Worm (Caenorhabditis elegans) whole organism, L1 larva: ENCODE measurements around the gene C05D12.7.

Source experiments
- ama-1 ChIP-seq: fragments of 150-350 bp; optimal IDR thresholded peaks from 2 replicates; lab custom pipeline; 2014
- ceh-82 ChIP-seq, 3 experiments: fragments of 150-350 bp in 1 of 3; sonication (generic microtip) in 2 of 3; optimal IDR thresholded peaks; 2 replicates each; lab custom pipeline; 2014 to 2017; ENCODE audit warnings: missing biosample characterization in 3 of 3, missing genetic modification characterization in 3 of 3
- egl-13 ChIP-seq: sonication (generic microtip); optimal IDR thresholded peaks from 2 replicates; lab custom pipeline; 2016; ENCODE audit warnings: missing genotype, missing genetic modification reagents, missing genetic modification characterization, missing compliant biosample characterization
- egl-27 ChIP-seq, 2 experiments: fragments of 150-350 bp in 1 of 2; sonication (generic microtip); optimal IDR thresholded peaks; 3 replicates each; lab custom pipeline; 2017 to 2018; ENCODE audit warnings: missing biosample characterization in 2 of 2, missing genetic modification characterization in 2 of 2, missing genetic modification reagents in 2 of 2
- fos-1 ChIP-seq: fragments of 150-350 bp; optimal IDR thresholded peaks from 2 replicates; lab custom pipeline; 2014; ENCODE audit warnings: missing biosample characterization, missing genetic modification characterization
- jun-1 ChIP-seq: fragments of 150-350 bp; optimal IDR thresholded peaks from 2 replicates; lab custom pipeline; 2014; ENCODE audit warnings: missing biosample characterization, missing genetic modification reagents, missing genetic modification characterization
- mdl-1 ChIP-seq, 2 experiments: fragments of 150-350 bp; optimal IDR thresholded peaks; 2 replicates each; lab custom pipeline; 2014 to 2017; ENCODE audit warnings: missing biosample characterization in 2 of 2, missing genetic modification characterization in 2 of 2, inconsistent platforms in 1 of 2
- mep-1 ChIP-seq: fragments of 150-350 bp; optimal IDR thresholded peaks from 2 replicates; lab custom pipeline; 2014; ENCODE audit warnings: missing biosample characterization, missing genetic modification characterization
- snpc-4 ChIP-seq: fragments of 150-350 bp; optimal IDR thresholded peaks from 2 replicates; lab custom pipeline; 2014; ENCODE audit warnings: missing biosample characterization, missing genetic modification characterization
- tbx-2 ChIP-seq: sonication (generic microtip); optimal IDR thresholded peaks from 2 replicates; lab custom pipeline; 2016; ENCODE audit warnings: missing genetic modification characterization, missing compliant biosample characterization
- tlp-1 ChIP-seq: fragments of 150-350 bp; optimal IDR thresholded peaks from 2 replicates; lab custom pipeline; 2014; ENCODE audit warnings: missing biosample characterization, missing genetic modification characterization
- zag-1 ChIP-seq: fragments of 150-350 bp; optimal IDR thresholded peaks from 2 replicates; lab custom pipeline; 2014; ENCODE audit warnings: missing biosample characterization, missing genetic modification characterization
- ztf-11 ChIP-seq, 2 experiments: sonication (generic microtip); optimal IDR thresholded peaks; 2 replicates each; lab custom pipeline; 2016 to 2017; ENCODE audit warnings: missing genetic modification characterization in 2 of 2, missing biosample characterization in 1 of 2, missing compliant biosample characterization in 1 of 2

DNA sequence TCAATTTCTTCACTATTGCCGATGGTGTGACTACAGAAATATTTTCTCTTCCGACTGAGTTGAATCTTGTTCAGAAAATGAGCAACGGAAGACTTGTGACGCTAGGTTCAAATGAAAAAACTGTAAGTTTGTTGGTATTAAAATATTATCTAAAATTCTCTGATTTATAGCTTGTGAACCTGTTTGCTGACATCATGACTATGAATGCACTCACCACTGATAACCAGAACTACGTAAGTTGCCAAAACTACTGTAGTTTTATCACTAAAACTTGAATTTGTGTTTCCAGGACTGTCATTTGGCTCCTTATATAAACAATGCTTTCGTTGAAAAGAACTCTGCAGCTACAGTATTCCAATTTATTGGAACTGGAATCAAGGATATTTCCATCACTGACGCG, 18.7 kb downstream of the C05D12.7 start:
- TF ChIP-seq ztf-11 (tag; optimal IDR thresholded peaks at IDR 0.05; lab: Kevin White, UChicago), result no peak
- TF ChIP-seq snpc-4 (tag; lab: Kevin White, UChicago), result no peak
- no peak for TF ChIP-seq ama-1 (lab: Kevin White, UChicago)
- TF ChIP-seq zag-1 (tag; lab: Kevin White, UChicago), result no peak
- no peak for TF ChIP-seq fos-1 (tag; lab: Kevin White, UChicago)
- TF ChIP-seq jun-1 (tag; lab: Kevin White, UChicago), result no peak
- TF ChIP-seq ceh-82 (tag; optimal IDR thresholded peaks at IDR 0.05; lab: Kevin White, UChicago), result no peak
- no peak for TF ChIP-seq tbx-2
- TF ChIP-seq tlp-1 (tag; lab: Kevin White, UChicago), result no peak
- TF ChIP-seq egl-27 (tag; optimal IDR thresholded peaks at IDR 0.05; lab: Kevin White, UChicago), result no peak
- no peak for TF ChIP-seq mdl-1 (tag; optimal IDR thresholded peaks at IDR 0.05; lab: Kevin White, UChicago)
- TF ChIP-seq egl-13, result no peak
- no peak for TF ChIP-seq mep-1 (tag; lab: Kevin White, UChicago)
